Fruit fly (Drosophila melanogaster) whole organism, embryonic: ENCODE measurements around the gene Drs.

ENCODE experiments used
- ATbp ChIP-seq: fragments of 200-800 bp; sonication (Bioruptor generic); optimal IDR thresholded peaks from 2 replicates; lab custom pipeline; 2017; ENCODE audit warnings: missing biosample characterization, mild to moderate bottlenecking, missing genetic modification characterization, missing genetic modification reagents
- Adf1 ChIP-seq: fragments of 200-800 bp; sonication (Bioruptor generic); IDR thresholded peaks from 2 replicates; pipeline ENCODE4 v1.3.6; 2022; ENCODE audit warnings: missing biosample characterization, missing genetic modification characterization
- Atf-2 ChIP-seq: fragments of 200-800 bp; sonication (Bioruptor generic); optimal IDR thresholded peaks from 2 replicates; lab custom pipeline; 2016; ENCODE audit warnings: missing biosample characterization, missing genetic modification characterization
- CG10565 ChIP-seq: fragments of 200-800 bp; sonication (Bioruptor generic); optimal IDR thresholded peaks from 3 replicates; lab custom pipeline; 2016; ENCODE audit warnings: missing biosample characterization, mild to moderate bottlenecking, missing genetic modification characterization
- CG13894 ChIP-seq: fragments of 200-800 bp; sonication (Bioruptor generic); optimal IDR thresholded peaks from 3 replicates; lab custom pipeline; 2018; ENCODE audit warnings: missing biosample characterization, mild to moderate bottlenecking, missing genetic modification characterization, moderate library complexity
- CG15479 ChIP-seq: fragments of 200-800 bp; sonication (Bioruptor generic); optimal IDR thresholded peaks from 3 replicates; lab custom pipeline; 2019; ENCODE audit warnings: missing biosample characterization, mild to moderate bottlenecking, missing genetic modification characterization, moderate library complexity
- CG15514 ChIP-seq: fragments of 200-800 bp; sonication (Bioruptor generic); optimal IDR thresholded peaks from 3 replicates; lab custom pipeline; 2017; ENCODE audit warnings: missing biosample characterization, missing genetic modification characterization, mild to moderate bottlenecking, moderate library complexity, missing genetic modification reagents
- CG16779 ChIP-seq: fragments of 200-800 bp; sonication (Bioruptor generic); IDR thresholded peaks from 2 replicates; pipeline ENCODE4 v1.3.6; 2022; ENCODE audit warnings: missing biosample characterization, missing genetic modification characterization
- CG2199 ChIP-seq: fragments of 200-800 bp; sonication (Bioruptor generic); IDR thresholded peaks from 3 replicates; pipeline ENCODE4 v1.3.6; 2022; ENCODE audit warnings: missing biosample characterization, missing genetic modification characterization
- CG4360 ChIP-seq: fragments of 200-800 bp; sonication (Bioruptor generic); IDR thresholded peaks from 2 replicates; pipeline ENCODE4 v1.3.6; 2022; ENCODE audit warnings: missing biosample characterization, missing genetic modification characterization
- CG8765 ChIP-seq: fragments of 200-800 bp; sonication (Bioruptor generic); IDR thresholded peaks from 2 replicates; pipeline ENCODE4 v1.3.6; 2022; ENCODE audit warnings: missing biosample characterization, missing genetic modification characterization
- CG8944 ChIP-seq: fragments of 200-800 bp; sonication (Bioruptor generic); optimal IDR thresholded peaks from 3 replicates; lab custom pipeline; 2016; ENCODE audit warnings: missing biosample characterization, missing genetic modification characterization
- Doc3 ChIP-seq: fragments of 200-800 bp; sonication (Bioruptor generic); IDR thresholded peaks from 3 replicates; pipeline ENCODE4 v1.3.6; 2022; ENCODE audit warnings: missing biosample characterization, missing genetic modification characterization; ENCODE audit not compliant: partially characterized antibody
- Eip74EF ChIP-seq, 2 experiments: fragments of 200-800 bp in 1 of 2; fragments of >200 bp in 1 of 2; sonication (Bioruptor generic) in 1 of 2; optimal IDR thresholded peaks; 2 replicates each; lab custom pipeline; 2017 to 2019; ENCODE audit warnings: missing biosample characterization in 2 of 2, missing genetic modification characterization in 2 of 2, mild to moderate bottlenecking in 1 of 2, moderate library complexity in 1 of 2
- Elba2 ChIP-seq: fragments of 200-800 bp; sonication (Bioruptor generic); optimal IDR thresholded peaks from 3 replicates; lab custom pipeline; 2016; ENCODE audit warnings: missing biosample characterization, missing genetic modification characterization
- Med ChIP-seq: fragments of 200-800 bp; sonication (Bioruptor generic); peaks from one replicate; lab custom pipeline; 2016; ENCODE audit warnings: missing biosample characterization, missing genetic modification characterization, mild to moderate bottlenecking, inconsistent platforms, moderate library complexity
- NC2α ChIP-seq: fragments of 200-800 bp; sonication (Bioruptor generic); optimal IDR thresholded peaks from 2 replicates; lab custom pipeline; 2016; ENCODE audit warnings: missing biosample characterization, missing genetic modification characterization
- NFAT ChIP-seq: fragments of 200-800 bp; sonication (Bioruptor generic); IDR thresholded peaks from 2 replicates; pipeline ENCODE4 v1.3.6; 2022; ENCODE audit warnings: missing biosample characterization, missing genetic modification characterization
- Sin3A ChIP-seq: fragments of >200 bp; optimal IDR thresholded peaks from 2 replicates; lab custom pipeline; 2018
- YL-1 ChIP-seq: fragments of 200-800 bp; sonication (Bioruptor generic); optimal IDR thresholded peaks from 3 replicates; lab custom pipeline; 2017; ENCODE audit warnings: missing biosample characterization, mild to moderate bottlenecking, missing genetic modification characterization
- abd-A ChIP-seq: fragments of 200-800 bp; sonication (Bioruptor generic); optimal IDR thresholded peaks from 3 replicates; lab custom pipeline; 2019; ENCODE audit warnings: missing biosample characterization, mild to moderate bottlenecking, missing genetic modification characterization, moderate library complexity
- aop ChIP-seq: fragments of 200-800 bp; sonication (Bioruptor generic); IDR thresholded peaks from 2 replicates; pipeline ENCODE4 v1.3.6; 2022; ENCODE audit warnings: missing biosample characterization, missing genetic modification characterization
- ap ChIP-seq: fragments of 200-800 bp; sonication (Bioruptor generic); IDR thresholded peaks from 2 replicates; pipeline ENCODE4 v1.3.6; 2022; ENCODE audit warnings: missing biosample characterization, missing genetic modification characterization
- cg ChIP-seq: fragments of 200-800 bp; sonication (Bioruptor generic); optimal IDR thresholded peaks from 3 replicates; lab custom pipeline; 2019; ENCODE audit warnings: missing biosample characterization, mild to moderate bottlenecking, missing genetic modification characterization, moderate library complexity
- chinmo ChIP-seq: fragments of 200-800 bp; sonication (Bioruptor generic); IDR thresholded peaks from 4 replicates; pipeline ENCODE4 v1.3.6; 2022; ENCODE audit warnings: missing biosample characterization, missing genetic modification characterization; ENCODE audit not compliant: partially characterized antibody
- ci ChIP-seq: fragments of 200-800 bp; sonication (Bioruptor generic); IDR thresholded peaks from 3 replicates; pipeline ENCODE4 v1.3.6; 2022; ENCODE audit warnings: missing biosample characterization, missing genetic modification characterization
- knrl ChIP-seq: fragments of 200-800 bp; sonication (Bioruptor generic); IDR thresholded peaks from 3 replicates; pipeline ENCODE4 v1.3.6; 2022; ENCODE audit warnings: missing biosample characterization, missing genetic modification characterization; ENCODE audit not compliant: partially characterized antibody
- lbe ChIP-seq: fragments of 200-800 bp; sonication (Bioruptor generic); optimal IDR thresholded peaks from 2 replicates; lab custom pipeline; 2016; ENCODE audit warnings: missing biosample characterization, mild to moderate bottlenecking, missing genetic modification characterization
- nau ChIP-seq: fragments of 200-800 bp; sonication (Bioruptor generic); optimal IDR thresholded peaks from 3 replicates; lab custom pipeline; 2017; ENCODE audit warnings: missing biosample characterization, mild to moderate bottlenecking, missing genetic modification characterization, missing genetic modification reagents
- odd ChIP-seq: fragments of 200-800 bp; sonication (Bioruptor generic); optimal IDR thresholded peaks from 2 replicates; lab custom pipeline; 2017; ENCODE audit warnings: missing biosample characterization, mild to moderate bottlenecking, missing genetic modification characterization
- phol ChIP-seq: fragments of 200-800 bp; sonication (Bioruptor generic); optimal IDR thresholded peaks from 3 replicates; lab custom pipeline; 2018; ENCODE audit warnings: missing biosample characterization, mild to moderate bottlenecking, missing genetic modification characterization, moderate library complexity
- repo ChIP-seq: fragments of 200-800 bp; sonication (Bioruptor generic); optimal IDR thresholded peaks from 2 replicates; lab custom pipeline; 2016; ENCODE audit warnings: missing biosample characterization, missing genetic modification characterization
- sd ChIP-seq: fragments of 200-800 bp; sonication (Bioruptor generic); optimal IDR thresholded peaks from 3 replicates; lab custom pipeline; 2018; ENCODE audit warnings: missing biosample characterization, mild to moderate bottlenecking, missing genetic modification characterization, moderate library complexity
- sens ChIP-seq: fragments of 200-800 bp; sonication (Bioruptor generic); peaks from one replicate; lab custom pipeline; 2016; ENCODE audit warnings: missing biosample characterization, missing genetic modification characterization
- sr ChIP-seq: fragments of 200-800 bp; sonication (Bioruptor generic); IDR thresholded peaks from 3 replicates; pipeline ENCODE4 v1.3.6; 2022; ENCODE audit warnings: missing biosample characterization, missing genetic modification characterization
- tap ChIP-seq: fragments of 200-800 bp; optimal IDR thresholded peaks from 3 replicates; lab custom pipeline; 2019; ENCODE audit warnings: missing biosample characterization, mild to moderate bottlenecking, missing genetic modification characterization, moderate library complexity
- tgo ChIP-seq: fragments of 200-800 bp; sonication (Bioruptor generic); IDR thresholded peaks from 3 replicates; pipeline ENCODE4 v1.3.6; 2022; ENCODE audit warnings: missing biosample characterization, missing genetic modification characterization
- tll ChIP-seq, 2 experiments: fragments of 200-800 bp in 1 of 2; fragments of >200 bp in 1 of 2; sonication (Bioruptor generic) in 1 of 2; optimal IDR thresholded peaks; 2 replicates each; lab custom pipeline; 2017 to 2019; ENCODE audit warnings: missing biosample characterization in 2 of 2, missing genetic modification characterization in 2 of 2, mild to moderate bottlenecking in 1 of 2, moderate library complexity in 1 of 2
- twi ChIP-seq: fragments of 200-800 bp; optimal IDR thresholded peaks from 2 replicates; lab custom pipeline; 2019; ENCODE audit warnings: missing biosample characterization, mild to moderate bottlenecking, missing genetic modification characterization, moderate library complexity
- vvl ChIP-seq: fragments of 200-800 bp; sonication (Bioruptor generic); IDR thresholded peaks from 2 replicates; pipeline ENCODE4 v1.3.6; 2022; ENCODE audit warnings: missing biosample characterization, missing genetic modification characterization
- zen ChIP-seq: fragments of 200-800 bp; sonication (Bioruptor generic); optimal IDR thresholded peaks from 3 replicates; lab custom pipeline; 2018; ENCODE audit warnings: missing biosample characterization, mild to moderate bottlenecking, missing genetic modification characterization, moderate library complexity

Gene Drs

DNA sequence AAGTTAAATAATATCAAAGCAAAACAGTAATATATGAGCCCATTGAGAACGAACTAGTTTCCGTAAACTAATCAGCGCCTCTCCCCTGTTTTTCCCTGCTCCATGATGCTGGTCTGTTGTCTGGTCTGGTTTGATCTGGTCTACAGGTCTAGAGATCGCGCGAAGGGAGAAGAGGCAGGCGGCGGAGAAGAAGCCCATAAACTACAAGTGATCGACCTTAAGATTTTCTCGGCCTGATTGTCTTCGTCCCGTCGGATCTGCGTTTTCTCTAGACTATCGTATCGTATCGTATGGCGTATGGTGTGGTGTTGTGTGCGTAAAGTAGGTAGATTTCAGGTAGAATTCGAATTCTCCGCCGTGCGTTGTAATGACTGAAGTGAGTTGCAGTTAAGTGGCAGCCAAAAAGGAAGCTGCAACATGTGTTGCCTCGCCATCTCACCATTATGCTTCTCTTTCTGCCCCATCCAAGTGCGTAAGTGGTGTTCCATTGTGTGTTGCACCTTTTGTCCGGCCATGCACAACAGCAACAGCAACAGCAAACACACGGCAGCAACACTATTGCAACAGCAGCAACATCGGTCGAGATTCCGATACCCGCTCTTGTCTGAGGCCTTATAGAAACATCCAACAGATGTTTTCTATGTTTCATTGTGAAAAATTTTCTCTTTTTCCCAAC, 40.4 kb downstream of the Drs start (continued):
- TF ChIP-seq CG15514 (GFP tag; lab: Kevin White, UChicago), result peak; percentile 70
- TF ChIP-seq CG10565 (GFP tag; lab: Kevin White, UChicago), result no peak
- TF ChIP-seq, all 482 proteins: peak for 30

- TF ChIP-seq tll (GFP tag; optimal IDR thresholded peaks at IDR 0.05; lab: Kevin White, UChicago) (peak in 1 of 2 experiments; percentile 69), Eip74EF (GFP tag; optimal IDR thresholded peaks at IDR 0.05; lab: Kevin White, UChicago) (no peak), knrl (GFP tag; lab: Robert Waterston, UW) (no peak), ATbp (GFP tag; lab: Kevin White, UChicago) (no peak), CG15479 (GFP tag; lab: Kevin White, UChicago) (peak; percentile 28), NFAT (GFP tag; lab: Robert Waterston, UW) (0 out of 2 replicates have a peak, but pooled peaks have one; percentile 15), CG4360 (GFP tag; lab: Robert Waterston, UW) (peak; percentile 48), Sin3A (no peak), CG2199 (peak; percentile 66; the same call in 1 of the 3 replicates), ap (GFP tag; lab: Robert Waterston, UW) (no peak), repo (GFP tag; lab: Kevin White, UChicago) (no peak), vvl (GFP tag; lab: Robert Waterston, UW) (0 out of 2 replicates have a peak, but pooled peaks have one; percentile 9), Doc3 (GFP tag; lab: Robert Waterston, UW) (no peak), sd (tag; lab: Kevin White, UChicago) (peak; percentile 28), YL-1 (no peak), ci (GFP tag; lab: Robert Waterston, UW) (0 out of 3 replicates have a peak, but pooled peaks have one; percentile 26), phol (tag; lab: Kevin White, UChicago) (no peak), CG13894 (tag; lab: Kevin White, UChicago) (peak; percentile 73), Elba2 (GFP tag; lab: Kevin White, UChicago) (no peak), tgo (GFP tag; lab: Robert Waterston, UW) (no peak), lbe (GFP tag; lab: Kevin White, UChicago) (no peak), zen (peak; percentile 9), NC2α (no peak), Med (GFP tag; lab: Kevin White, UChicago) (peak; percentile 75), twi (tag; lab: Kevin White, UChicago) (peak; percentile 60), sr (GFP tag; lab: Robert Waterston, UW) (peak; percentile 70), CG15514 (GFP tag; lab: Kevin White, UChicago) (no peak), chinmo (0 out of 4 replicates have a peak, but pooled peaks have one; percentile 33), tap (tag; lab: Kevin White, UChicago) (no peak), aop (no peak), Atf-2 (no peak), CG16779 (GFP tag; lab: Robert Waterston, UW) (0 out of 2 replicates have a peak, but pooled peaks have one; percentile 44), abd-A (tag; lab: Kevin White, UChicago) (peak; percentile 86), CG8765 (no peak), sens (GFP tag; lab: Kevin White, UChicago) (peak; percentile 52), odd (no peak), cg (GFP tag; lab: Kevin White, UChicago) (peak; percentile 68), Adf1 (GFP tag; lab: Robert Waterston, UW) (peak; percentile 89), nau (peak; percentile 30), CG8944 (GFP tag; lab: Kevin White, UChicago) (no peak)
Measured at dm6 chr3L:3410978-3411629, 41.7 kb downstream of the Drs start.
